Worm (Caenorhabditis elegans): ENCODE data around the gene ets-7.

ce11 chrV:7603404-7603803 is 44.8 kb upstream of the ets-7 start, which contains the start of gene C50E3.11:
- no peak for TF ChIP-seq pha-4 (GFP tag; IDR thresholded peaks at IDR 0.05)
- no peak for TF ChIP-seq pha-4 (tag; optimal IDR thresholded peaks at IDR 0.05)
- no peak for TF ChIP-seq hlh-11 (tag; optimal IDR thresholded peaks at IDR 0.05)
- no peak for TF ChIP-seq F44E2.7 (GFP tag; IDR thresholded peaks at IDR 0.05)
- no peak for TF ChIP-seq mdl-1 (tag; optimal IDR thresholded peaks at IDR 0.05)
- no peak for TF ChIP-seq dmd-9 (GFP tag; IDR thresholded peaks at IDR 0.05)
- TF ChIP-seq ztf-11 (tag; optimal IDR thresholded peaks at IDR 0.05), result no peak
- TF ChIP-seq nhr-77 (tag; optimal IDR thresholded peaks at IDR 0.05), result no peak
- no peak for TF ChIP-seq nhr-237 (tag; optimal IDR thresholded peaks at IDR 0.05)
- TF ChIP-seq rbr-2 (tag; optimal IDR thresholded peaks at IDR 0.05), result no peak
- TF ChIP-seq nhr-6 (tag; optimal IDR thresholded peaks at IDR 0.05), result no peak
